Worm (Caenorhabditis elegans) whole organism, L3 larva: ENCODE data around the gene vps-52.

Experiments used
- aly-2 ChIP-seq: fragments of 150-350 bp; optimal IDR thresholded peaks from 2 replicates; lab custom pipeline; 2014; ENCODE audit warnings: missing biosample characterization, missing genetic modification characterization
- ama-1 ChIP-seq: fragments of 150-350 bp; optimal IDR thresholded peaks from 2 replicates; lab custom pipeline; 2018
- ceh-16 ChIP-seq: sonication (generic microtip); optimal IDR thresholded peaks from 2 replicates; lab custom pipeline; 2017; ENCODE audit warnings: missing biosample characterization, missing genetic modification characterization
- ceh-82 ChIP-seq: fragments of 150-350 bp; optimal IDR thresholded peaks from 2 replicates; lab custom pipeline; 2014; ENCODE audit warnings: missing biosample characterization, missing genetic modification characterization
- nhr-11 ChIP-seq: fragments of 150-350 bp; optimal IDR thresholded peaks from 2 replicates; lab custom pipeline; 2014; ENCODE audit warnings: missing biosample characterization, missing genetic modification characterization
- nhr-23 ChIP-seq: fragments of 150-350 bp; optimal IDR thresholded peaks from 2 replicates; lab custom pipeline; 2014; ENCODE audit warnings: missing biosample characterization, missing genetic modification reagents, missing genetic modification characterization
- nhr-28 ChIP-seq: fragments of 150-350 bp; optimal IDR thresholded peaks from 2 replicates; lab custom pipeline; 2014; ENCODE audit warnings: missing biosample characterization, missing genetic modification characterization
- pha-4 ChIP-seq: fragments of 150-350 bp; optimal IDR thresholded peaks from 2 replicates; lab custom pipeline; 2014; ENCODE audit warnings: missing biosample characterization, missing genetic modification reagents, missing genetic modification characterization
- unc-39 ChIP-seq: sonication (generic microtip); optimal IDR thresholded peaks from 4 replicates; lab custom pipeline; 2017; ENCODE audit warnings: missing biosample characterization, missing genetic modification characterization
- unc-62 ChIP-seq: fragments of 150-350 bp; sonication (generic microtip); optimal IDR thresholded peaks from 4 replicates; lab custom pipeline; 2014; ENCODE audit warnings: missing biosample characterization, missing genetic modification reagents, missing genetic modification characterization
- zag-1 ChIP-seq: fragments of 150-350 bp; optimal IDR thresholded peaks from 2 replicates; lab custom pipeline; 2014; ENCODE audit warnings: missing biosample characterization, missing genetic modification characterization
- ztf-4 ChIP-seq: fragments of 150-350 bp; optimal IDR thresholded peaks from 2 replicates; lab custom pipeline; 2014; ENCODE audit warnings: missing biosample characterization, missing genetic modification characterization

- TF ChIP-seq ceh-16, result no peak
- no peak for TF ChIP-seq pha-4 (tag; lab: Kevin White, UChicago)
- TF ChIP-seq unc-62, result no peak
- TF ChIP-seq nhr-28 (tag; lab: Kevin White, UChicago), result no peak
- TF ChIP-seq nhr-11 (tag; lab: Kevin White, UChicago), result no peak
- TF ChIP-seq nhr-23, result no peak
- TF ChIP-seq zag-1, result no peak
- no peak for TF ChIP-seq ceh-82 (tag; lab: Kevin White, UChicago)
- TF ChIP-seq ama-1, result no peak
- no peak for TF ChIP-seq unc-39
- no peak for TF ChIP-seq aly-2 (tag; lab: Kevin White, UChicago)
- TF ChIP-seq ztf-4, result no peak
These were observed 30.7 kb upstream of the vps-52 start for ce11 chrX:7534454-7534853.
